Worm (Caenorhabditis elegans) whole organism, L4 larva: ENCODE data around the gene taf-12.

Experiments used
- D1046.2 ChIP-seq: fragments of 200-800 bp; sonication (Bioruptor generic); IDR thresholded peaks from 2 replicates; pipeline ENCODE4 v1.3.6; 2022; ENCODE audit warnings: missing genetic modification characterization, missing compliant biosample characterization
- F49E8.2 ChIP-seq: sonication (generic microtip); optimal IDR thresholded peaks from 2 replicates; lab custom pipeline; 2016; ENCODE audit warnings: missing compliant biosample characterization, mild to moderate bottlenecking, missing genetic modification characterization, borderline replicate concordance
- T26A8.4 ChIP-seq: fragments of 200-800 bp; sonication (Bioruptor generic); IDR thresholded peaks from 2 replicates; pipeline ENCODE4 v1.3.6; 2022; ENCODE audit warnings: missing genetic modification characterization, missing compliant biosample characterization
- Y48G9A.11 ChIP-seq: fragments of 200-800 bp; sonication (Bioruptor generic); IDR thresholded peaks from 2 replicates; pipeline ENCODE4 v1.3.6; 2022; ENCODE audit warnings: missing genetic modification reagents, missing genetic modification characterization, missing compliant biosample characterization
- Y5F2A.4 ChIP-seq: fragments of 200-800 bp; sonication (Bioruptor generic); optimal IDR thresholded peaks from 2 replicates; lab custom pipeline; 2018; ENCODE audit warnings: mild to moderate bottlenecking, missing genetic modification characterization, missing compliant biosample characterization
- ZK337.2 ChIP-seq: fragments of 200-800 bp; sonication (Bioruptor generic); IDR thresholded peaks from 2 replicates; pipeline ENCODE4 v1.3.6; 2022; ENCODE audit warnings: missing genetic modification reagents, missing genetic modification characterization, missing compliant biosample characterization
- aha-1 ChIP-seq: fragments of 150-350 bp; peaks from one replicate; lab custom pipeline; 2014; ENCODE audit warnings: missing biosample characterization, missing genetic modification characterization
- aly-2 ChIP-seq: sonication (generic microtip); optimal IDR thresholded peaks from 2 replicates; lab custom pipeline; 2018; ENCODE audit warnings: missing biosample characterization, missing genetic modification characterization
- arid-1 ChIP-seq: fragments of 200-800 bp; sonication (Bioruptor generic); conservative IDR thresholded peaks from 2 replicates; pipeline ENCODE4 v1.3.6; 2022; ENCODE audit warnings: missing genetic modification reagents, missing genetic modification characterization, missing compliant biosample characterization
- ceh-20 ChIP-seq: fragments of 200-800 bp; sonication (Bioruptor generic); IDR thresholded peaks from 2 replicates; pipeline ENCODE4 v1.3.6; 2022; ENCODE audit warnings: missing genetic modification reagents, missing genetic modification characterization, missing compliant biosample characterization
- ceh-82 ChIP-seq: sonication (generic microtip); optimal IDR thresholded peaks from 2 replicates; lab custom pipeline; 2017; ENCODE audit warnings: missing biosample characterization, missing genetic modification characterization
- cey-2 ChIP-seq: sonication (generic microtip); optimal IDR thresholded peaks from 3 replicates; lab custom pipeline; 2017; ENCODE audit warnings: missing genetic modification characterization, mild to moderate bottlenecking, missing compliant biosample characterization, antibody characterized with exemption, borderline replicate concordance; ENCODE audit not compliant: insufficient read depth
- ctbp-1 ChIP-seq: fragments of 200-800 bp; sonication (Bioruptor generic); IDR thresholded peaks from 2 replicates; pipeline ENCODE4 v1.3.6; 2022; ENCODE audit warnings: missing genetic modification reagents, missing genetic modification characterization, missing compliant biosample characterization
- daf-19 ChIP-seq: fragments of 200-800 bp; sonication (Bioruptor generic); conservative IDR thresholded peaks from 2 replicates; pipeline ENCODE4 v1.3.6; 2022; ENCODE audit warnings: missing genetic modification characterization, missing compliant biosample characterization
- dmd-6 ChIP-seq: fragments of 200-800 bp; sonication (Bioruptor generic); IDR thresholded peaks from 2 replicates; pipeline ENCODE4 v1.3.6; 2022; ENCODE audit warnings: missing genetic modification reagents, missing genetic modification characterization, missing compliant biosample characterization
- dmd-8 ChIP-seq: fragments of 200-800 bp; sonication (Bioruptor generic); IDR thresholded peaks from 2 replicates; pipeline ENCODE4 v1.3.6; 2022; ENCODE audit warnings: missing genetic modification characterization, missing compliant biosample characterization
- dpl-1 ChIP-seq: fragments of 150-350 bp; optimal IDR thresholded peaks from 2 replicates; lab custom pipeline; 2014; ENCODE audit warnings: missing biosample characterization, missing genetic modification reagents, missing genetic modification characterization
- dve-1 ChIP-seq: sonication (generic microtip); optimal IDR thresholded peaks from 2 replicates; lab custom pipeline; 2017; ENCODE audit warnings: antibody characterized with exemption, mild to moderate bottlenecking, missing genetic modification characterization, missing compliant biosample characterization; ENCODE audit not compliant: insufficient read depth
- egl-27 ChIP-seq: sonication (generic microtip); optimal IDR thresholded peaks from 3 replicates; lab custom pipeline; 2017; ENCODE audit warnings: missing biosample characterization, missing genetic modification reagents, missing genetic modification characterization
- fkh-10 ChIP-seq: fragments of 150-350 bp; optimal IDR thresholded peaks from 2 replicates; lab custom pipeline; 2014; ENCODE audit warnings: missing biosample characterization, missing genetic modification reagents, missing genetic modification characterization
- gei-8 ChIP-seq: fragments of 200-800 bp; sonication (Bioruptor generic); optimal IDR thresholded peaks from 2 replicates; lab custom pipeline; 2018; ENCODE audit warnings: mild to moderate bottlenecking, missing genetic modification characterization, missing compliant biosample characterization
- hmg-1.1 ChIP-seq: fragments of 200-800 bp; sonication (Bioruptor generic); IDR thresholded peaks from 2 replicates; pipeline ENCODE4 v1.3.6; 2022; ENCODE audit warnings: missing genetic modification reagents, missing genetic modification characterization, missing compliant biosample characterization
- jun-1 ChIP-seq: fragments of 150-350 bp; optimal IDR thresholded peaks from 2 replicates; lab custom pipeline; 2014; ENCODE audit warnings: missing biosample characterization, missing genetic modification reagents, missing genetic modification characterization
- lim-7 ChIP-seq: fragments of 200-800 bp; sonication (Bioruptor generic); IDR thresholded peaks from 2 replicates; pipeline ENCODE4 v1.3.6; 2022; ENCODE audit warnings: missing genetic modification characterization, missing compliant biosample characterization
- lin-1 ChIP-seq: fragments of 200-800 bp; sonication (Bioruptor generic); IDR thresholded peaks from 2 replicates; pipeline ENCODE4 v1.3.6; 2022; ENCODE audit warnings: missing genetic modification reagents, missing genetic modification characterization, missing compliant biosample characterization
- lin-13 ChIP-seq: fragments of 150-350 bp; optimal IDR thresholded peaks from 2 replicates; lab custom pipeline; 2014; ENCODE audit warnings: missing biosample characterization, missing genetic modification reagents, missing genetic modification characterization
- madf-5 ChIP-seq, 2 experiments: fragments of 200-800 bp; sonication (Bioruptor generic); IDR thresholded peaks; 2 replicates each; pipeline ENCODE4 v1.3.6; 2022; ENCODE audit warnings: missing compliant biosample characterization in 2 of 2, missing genetic modification characterization in 2 of 2
- mdt-29 ChIP-seq: fragments of 200-800 bp; sonication (Bioruptor generic); IDR thresholded peaks from 2 replicates; pipeline ENCODE4 v1.3.6; 2022; ENCODE audit warnings: missing genetic modification reagents, missing genetic modification characterization, missing compliant biosample characterization
- mes-2 ChIP-seq: sonication (generic microtip); optimal IDR thresholded peaks from 2 replicates; lab custom pipeline; 2016; ENCODE audit warnings: missing genotype, mild to moderate bottlenecking, missing genetic modification characterization, missing compliant biosample characterization; ENCODE audit not compliant: poor library complexity, severe bottlenecking
- nhr-111 ChIP-seq: fragments of 200-800 bp; sonication (Bioruptor generic); optimal IDR thresholded peaks from 2 replicates; lab custom pipeline; 2018; ENCODE audit warnings: mild to moderate bottlenecking, missing genetic modification characterization, missing compliant biosample characterization
- nhr-28 ChIP-seq: fragments of 150-350 bp; optimal IDR thresholded peaks from 2 replicates; lab custom pipeline; 2014; ENCODE audit warnings: missing biosample characterization, missing genetic modification characterization
- nhr-48 ChIP-seq: sonication (generic microtip); optimal IDR thresholded peaks from 2 replicates; lab custom pipeline; 2016; ENCODE audit warnings: mild to moderate bottlenecking, missing genetic modification characterization, missing compliant biosample characterization
- nhr-6 ChIP-seq: fragments of 150-350 bp; optimal IDR thresholded peaks from 2 replicates; lab custom pipeline; 2014; ENCODE audit warnings: missing biosample characterization, missing genetic modification characterization
- nhr-76 ChIP-seq: fragments of 150-350 bp; optimal IDR thresholded peaks from 2 replicates; lab custom pipeline; 2014; ENCODE audit warnings: missing biosample characterization, missing genetic modification characterization
- pha-4 ChIP-seq, 2 experiments: fragments of 150-350 bp in 1 of 2; fragments of 200-800 bp in 1 of 2; sonication (Bioruptor generic) in 1 of 2; IDR thresholded peaks in 1 of 2; optimal IDR thresholded peaks in 1 of 2; 2 replicates each; pipeline versions ENCODE4 v1.3.6 to Lab custom; 2014 to 2022; ENCODE audit warnings: missing genetic modification characterization in 2 of 2, missing genetic modification reagents in 2 of 2, missing biosample characterization in 1 of 2, missing compliant biosample characterization in 1 of 2
- php-3 ChIP-seq: fragments of 200-800 bp; sonication (Bioruptor generic); IDR thresholded peaks from 2 replicates; pipeline ENCODE4 v1.3.6; 2022; ENCODE audit warnings: missing genetic modification reagents, missing genetic modification characterization, missing compliant biosample characterization
- pqm-1 ChIP-seq: sonication (generic microtip); optimal IDR thresholded peaks from 2 replicates; lab custom pipeline; 2017; ENCODE audit warnings: missing biosample characterization, missing genetic modification characterization
- rbr-2 ChIP-seq: sonication (generic microtip); optimal IDR thresholded peaks from 2 replicates; lab custom pipeline; 2016; ENCODE audit warnings: missing genotype, missing genetic modification characterization, missing compliant biosample characterization
- set-16 ChIP-seq: fragments of 200-800 bp; sonication (Bioruptor generic); IDR thresholded peaks from 2 replicates; pipeline ENCODE4 v1.3.6; 2022; ENCODE audit warnings: missing genetic modification reagents, missing genetic modification characterization, missing compliant biosample characterization
- skn-1 ChIP-seq: fragments of 150-350 bp; optimal IDR thresholded peaks from 2 replicates; lab custom pipeline; 2014; ENCODE audit warnings: missing biosample characterization, missing genetic modification characterization
- snpc-4 ChIP-seq: fragments of 150-350 bp; optimal IDR thresholded peaks from 2 replicates; lab custom pipeline; 2014; ENCODE audit warnings: missing biosample characterization, missing genetic modification characterization
- spr-1 ChIP-seq: sonication (generic microtip); optimal IDR thresholded peaks from 2 replicates; lab custom pipeline; 2016; ENCODE audit warnings: mild to moderate bottlenecking, missing genetic modification characterization, missing compliant biosample characterization
- spr-3 ChIP-seq: fragments of 200-800 bp; sonication (Bioruptor generic); optimal IDR thresholded peaks from 2 replicates; lab custom pipeline; 2018; ENCODE audit warnings: mild to moderate bottlenecking, missing genetic modification characterization, missing compliant biosample characterization
- tra-1 ChIP-seq: fragments of 200-800 bp; sonication (Bioruptor generic); IDR thresholded peaks from 2 replicates; pipeline ENCODE4 v1.3.6; 2022; ENCODE audit warnings: missing genetic modification reagents, missing genetic modification characterization, missing compliant biosample characterization
- unc-130 ChIP-seq: sonication (generic microtip); optimal IDR thresholded peaks from 2 replicates; lab custom pipeline; 2016; ENCODE audit warnings: missing genetic modification reagents, missing genetic modification characterization, missing compliant biosample characterization
- unc-39 ChIP-seq: sonication (generic microtip); optimal IDR thresholded peaks from 2 replicates; lab custom pipeline; 2017; ENCODE audit warnings: missing biosample characterization, missing genetic modification characterization
- zag-1 ChIP-seq: fragments of 150-350 bp; optimal IDR thresholded peaks from 2 replicates; lab custom pipeline; 2014; ENCODE audit warnings: missing biosample characterization, missing genetic modification characterization

Gene taf-12

DNA sequence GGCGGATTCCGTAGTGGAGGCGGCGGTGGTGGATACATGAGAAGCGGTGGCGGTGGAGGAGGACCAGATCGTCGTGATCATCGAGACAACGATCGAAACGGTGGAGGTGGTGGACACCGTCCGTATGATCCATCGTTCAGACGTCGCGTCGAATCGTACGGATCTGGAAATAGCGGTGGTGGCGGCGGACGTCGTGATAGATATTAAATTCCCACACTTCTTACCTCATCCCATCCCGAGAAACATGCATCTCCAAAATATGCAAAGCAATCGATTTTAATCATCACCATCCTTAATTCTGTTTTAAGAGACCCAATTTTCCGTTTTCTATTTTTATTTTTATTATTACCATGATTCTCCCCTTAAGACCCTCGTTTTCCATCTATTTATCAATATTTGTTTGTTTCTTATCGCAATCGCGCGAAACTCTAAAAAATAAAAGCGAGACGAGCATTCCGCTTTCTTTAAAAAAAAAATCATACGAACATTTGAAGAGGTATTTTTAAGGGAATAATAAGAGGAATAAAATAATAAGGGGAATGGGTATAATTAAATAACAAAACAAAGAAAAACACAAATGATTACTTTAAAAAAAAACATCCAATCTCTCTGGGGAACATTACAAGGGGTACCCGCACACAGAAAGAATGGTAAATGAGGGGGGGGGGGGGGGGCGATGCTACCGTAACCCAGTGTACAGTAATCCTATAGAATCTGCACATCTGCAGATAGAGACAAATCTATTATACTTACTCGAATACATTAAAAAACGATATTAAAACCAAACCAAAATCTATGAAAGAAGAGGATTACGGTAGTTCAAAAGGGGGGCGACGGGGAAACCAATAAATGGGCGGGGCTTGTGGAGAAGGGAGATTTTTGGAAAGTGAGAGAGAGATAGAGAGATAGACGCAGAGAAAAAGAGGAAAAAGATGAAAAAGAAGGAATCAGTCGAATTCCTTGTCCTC, 38.3 kb downstream of the taf-12 start:
- TF ChIP-seq php-3 (GFP tag; lab: Robert Waterston, UW) (peak; percentile 56), rbr-2 (tag; lab: Kevin White, UChicago) (no peak), arid-1 (peak; percentile 48; the same call in 1 of the 2 replicates), hmg-1.1 (peak; percentile 41; the same call in 1 of the 2 replicates), nhr-111 (GFP tag; lab: Kevin White, UChicago) (peak; percentile 32), ZK337.2 (GFP tag; lab: Robert Waterston, UW) (0 out of 2 replicates have a peak, but pooled peaks have one; percentile 10), egl-27 (tag; lab: Kevin White, UChicago) (no peak), F49E8.2 (tag; lab: Kevin White, UChicago) (no peak), tra-1 (GFP tag; lab: Robert Waterston, UW) (peak; percentile 53; the same call in 1 of the 2 replicates), mdt-29 (GFP tag; lab: Robert Waterston, UW) (peak; percentile 69), nhr-76 (no peak), cey-2 (tag; lab: Kevin White, UChicago) (no peak), nhr-48 (tag; lab: Kevin White, UChicago) (peak; percentile 2), set-16 (GFP tag; lab: Robert Waterston, UW) (peak; percentile 56; the same call in 1 of the 2 replicates), lim-7 (GFP tag; lab: Robert Waterston, UW) (peak; percentile 56), dve-1 (tag; lab: Kevin White, UChicago) (peak; percentile 18), dmd-6 (peak; percentile 16; the same call in 1 of the 2 replicates), skn-1 (no peak), unc-130 (peak; percentile 4), madf-5 (GFP tag; IDR thresholded peaks at IDR 0.05; lab: Robert Waterston, UW) (0 out of 4 replicates have a peak, but pooled peaks have one; percentile 34 to 60), pqm-1 (no peak), pha-4 (GFP tag; IDR thresholded peaks at IDR 0.05; lab: Robert Waterston, UW) (peak; percentile 27; the same call in 1 of the 2 replicates), pha-4 (tag; optimal IDR thresholded peaks at IDR 0.05; lab: Kevin White, UChicago) (no peak), lin-13 (GFP tag; lab: Kevin White, UChicago) (no peak), mes-2 (tag; lab: Kevin White, UChicago) (peak; percentile 40), jun-1 (tag; lab: Kevin White, UChicago) (no peak), ctbp-1 (GFP tag; lab: Robert Waterston, UW) (0 out of 2 replicates have a peak, but pooled peaks have one; percentile 8), daf-19 (GFP tag; lab: Robert Waterston, UW) (no peak), nhr-28 (tag; lab: Kevin White, UChicago) (no peak), nhr-6 (tag; lab: Kevin White, UChicago) (no peak), ceh-20 (GFP tag; lab: Robert Waterston, UW) (peak; percentile 58), aha-1 (tag; lab: Kevin White, UChicago) (peak; percentile 77), spr-3 (GFP tag; lab: Kevin White, UChicago) (peak; percentile 42), fkh-10 (GFP tag; lab: Kevin White, UChicago) (no peak), unc-39 (tag; lab: Kevin White, UChicago) (no peak), lin-1 (GFP tag; lab: Robert Waterston, UW) (no peak), snpc-4 (tag; lab: Kevin White, UChicago) (no peak), dmd-8 (GFP tag; lab: Robert Waterston, UW) (0 out of 2 replicates have a peak, but pooled peaks have one; percentile 5), Y5F2A.4 (no peak), ceh-82 (tag; lab: Kevin White, UChicago) (no peak), dpl-1 (no peak), aly-2 (tag; lab: Kevin White, UChicago) (peak; percentile 34), spr-1 (tag; lab: Kevin White, UChicago) (peak; percentile 14), Y48G9A.11 (GFP tag; lab: Robert Waterston, UW) (0 out of 2 replicates have a peak, but pooled peaks have one; percentile 20), T26A8.4 (GFP tag; lab: Robert Waterston, UW) (peak; percentile 57; the same call in 1 of the 2 replicates), gei-8 (GFP tag; lab: Kevin White, UChicago) (peak; percentile 22), zag-1 (tag; lab: Kevin White, UChicago) (no peak), D1046.2 (GFP tag; lab: Robert Waterston, UW) (0 out of 2 replicates have a peak, but pooled peaks have one; percentile 17)
